Worm (Caenorhabditis elegans) whole organism, L4/young adult: ENCODE results near the gene Y43F8C.17.

ENCODE experiments used
- W03F9.2 ChIP-seq: fragments of 150-350 bp; optimal IDR thresholded peaks from 2 replicates; lab custom pipeline; 2014; ENCODE audit warnings: missing biosample characterization, missing genetic modification characterization
- dao-5 ChIP-seq: sonication (generic microtip); optimal IDR thresholded peaks from 2 replicates; lab custom pipeline; 2016; ENCODE audit warnings: missing genotype, missing genetic modification characterization, moderate library complexity, missing compliant biosample characterization
- him-1 ChIP-seq: sonication (generic microtip); optimal IDR thresholded peaks from 2 replicates; lab custom pipeline; 2016; ENCODE audit warnings: missing genotype, missing genetic modification reagents, missing genetic modification characterization, missing compliant biosample characterization

ce11 chrV:19737458-19737857 is 21.5 kb downstream of the Y43F8C.17 start, which contains the start of gene W04E12.7:
- TF ChIP-seq him-1 (tag; lab: Kevin White, UChicago) = no peak
- no peak for TF ChIP-seq W03F9.2 (tag; lab: Kevin White, UChicago)
- no peak for TF ChIP-seq dao-5 (tag; lab: Kevin White, UChicago)
